Fruit fly (Drosophila melanogaster) whole organism, embryonic: Measurements from ENCODE around the gene sip3.
A peak's percentile ranks its signal among the peaks of the same experiment; 100 is the strongest.

Experiments used
- Aef1 ChIP-seq: fragments of 200-800 bp; sonication (Bioruptor generic); IDR thresholded peaks from 3 replicates; pipeline ENCODE4 v1.3.6; 2022; ENCODE audit warnings: missing biosample characterization, missing genetic modification characterization
- Asciz ChIP-seq: fragments of 200-800 bp; sonication (Bioruptor generic); optimal IDR thresholded peaks from 2 replicates; lab custom pipeline; 2017; ENCODE audit warnings: missing biosample characterization, mild to moderate bottlenecking, missing genetic modification characterization, missing genetic modification reagents
- BEAF-32 ChIP-seq: fragments of 200-800 bp; sonication (Bioruptor generic); optimal IDR thresholded peaks from 3 replicates; lab custom pipeline; 2017; ENCODE audit warnings: missing biosample characterization, missing genetic modification characterization, mild to moderate bottlenecking, moderate library complexity, missing genetic modification reagents
- CG10543 ChIP-seq: fragments of 200-800 bp; sonication (Bioruptor generic); optimal IDR thresholded peaks from 3 replicates; lab custom pipeline; 2017; ENCODE audit warnings: missing biosample characterization, mild to moderate bottlenecking, missing genetic modification characterization, moderate library complexity
- CG10959 ChIP-seq: fragments of 200-800 bp; sonication (Bioruptor generic); IDR thresholded peaks from 2 replicates; pipeline ENCODE4 v1.3.6; 2022; ENCODE audit warnings: missing biosample characterization, missing genetic modification characterization
- CG11398 ChIP-seq: fragments of 200-800 bp; sonication (Bioruptor generic); optimal IDR thresholded peaks from 2 replicates; lab custom pipeline; 2016; ENCODE audit warnings: missing biosample characterization, missing genetic modification characterization
- CG12659 ChIP-seq: fragments of 200-800 bp; sonication (Bioruptor generic); optimal IDR thresholded peaks from 3 replicates; lab custom pipeline; 2017; ENCODE audit warnings: mild to moderate bottlenecking, missing biosample characterization, missing genetic modification reagents, missing genetic modification characterization
- CG13123 ChIP-seq: fragments of 200-800 bp; sonication (Bioruptor generic); optimal IDR thresholded peaks from 2 replicates; lab custom pipeline; 2016; ENCODE audit warnings: missing biosample characterization, missing genetic modification characterization
- CG13287 ChIP-seq: fragments of 200-800 bp; sonication (Bioruptor generic); IDR thresholded peaks from 2 replicates; pipeline ENCODE4 v1.3.6; 2022; ENCODE audit warnings: missing biosample characterization, missing genetic modification characterization; ENCODE audit not compliant: partially characterized antibody
- CG14860 ChIP-seq: fragments of 200-800 bp; sonication (Bioruptor generic); IDR thresholded peaks from 3 replicates; pipeline ENCODE4 v1.3.6; 2022; ENCODE audit warnings: missing biosample characterization, missing genetic modification characterization; ENCODE audit not compliant: partially characterized antibody
- CG15479 ChIP-seq: fragments of 200-800 bp; sonication (Bioruptor generic); optimal IDR thresholded peaks from 3 replicates; lab custom pipeline; 2019; ENCODE audit warnings: missing biosample characterization, mild to moderate bottlenecking, missing genetic modification characterization, moderate library complexity
- CG15601 ChIP-seq: fragments of 200-800 bp; sonication (Bioruptor generic); optimal IDR thresholded peaks from 3 replicates; lab custom pipeline; 2019; ENCODE audit warnings: missing biosample characterization, mild to moderate bottlenecking, missing genetic modification characterization, moderate library complexity
- CG17802 ChIP-seq: fragments of 200-800 bp; sonication (Bioruptor generic); optimal IDR thresholded peaks from 2 replicates; lab custom pipeline; 2018; ENCODE audit warnings: missing biosample characterization, mild to moderate bottlenecking, missing genetic modification characterization, moderate library complexity
- CG1792 ChIP-seq: fragments of 200-800 bp; sonication (Bioruptor generic); optimal IDR thresholded peaks from 2 replicates; lab custom pipeline; 2016; ENCODE audit warnings: missing biosample characterization, missing genetic modification characterization
- CG18764 ChIP-seq: fragments of 200-800 bp; sonication (Bioruptor generic); optimal IDR thresholded peaks from 3 replicates; lab custom pipeline; 2016; ENCODE audit warnings: missing biosample characterization, missing genetic modification characterization
- CG2202 ChIP-seq: fragments of 200-800 bp; sonication (Bioruptor generic); optimal IDR thresholded peaks from 2 replicates; lab custom pipeline; 2018; ENCODE audit warnings: missing biosample characterization, mild to moderate bottlenecking, missing genetic modification characterization
- CG2889 ChIP-seq: fragments of 200-800 bp; sonication (Bioruptor generic); IDR thresholded peaks from 3 replicates; pipeline ENCODE4 v1.3.6; 2022; ENCODE audit warnings: missing biosample characterization, missing genetic modification characterization
- CG32772 ChIP-seq: fragments of 200-800 bp; sonication (Bioruptor generic); IDR thresholded peaks from 2 replicates; pipeline ENCODE4 v1.3.6; 2022; ENCODE audit warnings: missing biosample characterization, missing genetic modification characterization
- CG5245 ChIP-seq: fragments of 200-800 bp; sonication (Bioruptor generic); optimal IDR thresholded peaks from 3 replicates; lab custom pipeline; 2016; ENCODE audit warnings: missing biosample characterization, missing genetic modification characterization
- CG7745 ChIP-seq: fragments of 200-800 bp; sonication (Bioruptor generic); optimal IDR thresholded peaks from 2 replicates; lab custom pipeline; 2018; ENCODE audit warnings: missing biosample characterization, mild to moderate bottlenecking, missing genetic modification characterization, moderate library complexity
- CG7928 ChIP-seq: fragments of 200-800 bp; sonication (Bioruptor generic); optimal IDR thresholded peaks from 2 replicates; lab custom pipeline; 2017; ENCODE audit warnings: missing biosample characterization, mild to moderate bottlenecking, missing genetic modification characterization
- CG7963 ChIP-seq: fragments of 200-800 bp; sonication (Bioruptor generic); IDR thresholded peaks from 3 replicates; pipeline ENCODE4 v1.3.6; 2022; ENCODE audit warnings: missing biosample characterization, missing genetic modification characterization; ENCODE audit not compliant: partially characterized antibody
- CG8281 ChIP-seq: fragments of 200-800 bp; sonication (Bioruptor generic); optimal IDR thresholded peaks from 2 replicates; lab custom pipeline; 2018; ENCODE audit warnings: missing biosample characterization, mild to moderate bottlenecking, missing genetic modification characterization, moderate library complexity
- CG8765 ChIP-seq: fragments of 200-800 bp; sonication (Bioruptor generic); IDR thresholded peaks from 2 replicates; pipeline ENCODE4 v1.3.6; 2022; ENCODE audit warnings: missing biosample characterization, missing genetic modification characterization
- CG9932 ChIP-seq: fragments of 200-800 bp; sonication (Bioruptor generic); IDR thresholded peaks from 2 replicates; pipeline ENCODE4 v1.3.6; 2022; ENCODE audit warnings: missing biosample characterization, missing genetic modification characterization
- Doc3 ChIP-seq: fragments of 200-800 bp; sonication (Bioruptor generic); IDR thresholded peaks from 3 replicates; pipeline ENCODE4 v1.3.6; 2022; ENCODE audit warnings: missing biosample characterization, missing genetic modification characterization; ENCODE audit not compliant: partially characterized antibody
- E2f2 ChIP-seq: fragments of 200-800 bp; sonication (Bioruptor generic); IDR thresholded peaks from 2 replicates; pipeline ENCODE4 v1.3.6; 2022; ENCODE audit warnings: missing biosample characterization, missing genetic modification characterization
- Fer1 ChIP-seq: fragments of 200-800 bp; sonication (Bioruptor generic); optimal IDR thresholded peaks from 2 replicates; lab custom pipeline; 2017; ENCODE audit warnings: missing biosample characterization, mild to moderate bottlenecking, missing genetic modification characterization
- Lpt ChIP-seq: fragments of >200 bp; optimal IDR thresholded peaks from 2 replicates; lab custom pipeline; 2018; ENCODE audit warnings: missing biosample characterization, missing genetic modification characterization
- Mes4 ChIP-seq: fragments of 200-800 bp; sonication (Bioruptor generic); optimal IDR thresholded peaks from 2 replicates; lab custom pipeline; 2016; ENCODE audit warnings: missing biosample characterization, missing genetic modification characterization
- Oli ChIP-seq: fragments of 200-800 bp; sonication (Bioruptor generic); optimal IDR thresholded peaks from 2 replicates; lab custom pipeline; 2018; ENCODE audit warnings: missing biosample characterization, mild to moderate bottlenecking, missing genetic modification characterization, moderate library complexity
- Optix ChIP-seq: fragments of 200-800 bp; sonication (Bioruptor generic); IDR thresholded peaks from 3 replicates; pipeline ENCODE4 v1.3.6; 2022; ENCODE audit warnings: missing biosample characterization, missing genetic modification characterization
- PHDP ChIP-seq: fragments of 200-800 bp; sonication (Bioruptor generic); optimal IDR thresholded peaks from 3 replicates; lab custom pipeline; 2018; ENCODE audit warnings: missing biosample characterization, mild to moderate bottlenecking, missing genetic modification characterization, moderate library complexity
- Usf ChIP-seq: fragments of 200-800 bp; sonication (Bioruptor generic); optimal IDR thresholded peaks from 2 replicates; lab custom pipeline; 2017; ENCODE audit warnings: missing genotype, missing biosample characterization, missing genetic modification characterization
- Vsx1 ChIP-seq: fragments of 200-800 bp; sonication (Bioruptor generic); optimal IDR thresholded peaks from 2 replicates; lab custom pipeline; 2017; ENCODE audit warnings: missing biosample characterization, mild to moderate bottlenecking, missing genetic modification characterization, missing genetic modification reagents
- Xrp1 ChIP-seq: fragments of 200-800 bp; sonication (Bioruptor generic); IDR thresholded peaks from 2 replicates; pipeline ENCODE4 v1.3.6; 2022; ENCODE audit warnings: missing biosample characterization, missing genetic modification characterization
- amos ChIP-seq: fragments of 200-800 bp; sonication (Bioruptor generic); IDR thresholded peaks from 2 replicates; pipeline ENCODE4 v1.3.6; 2022; ENCODE audit warnings: missing biosample characterization, missing genetic modification characterization; ENCODE audit not compliant: partially characterized antibody
- aop ChIP-seq: fragments of 200-800 bp; sonication (Bioruptor generic); IDR thresholded peaks from 2 replicates; pipeline ENCODE4 v1.3.6; 2022; ENCODE audit warnings: missing biosample characterization, missing genetic modification characterization
- ash1 ChIP-seq: fragments of 200-800 bp; sonication (Bioruptor generic); optimal IDR thresholded peaks from 2 replicates; lab custom pipeline; 2018; ENCODE audit warnings: missing biosample characterization, mild to moderate bottlenecking, missing genetic modification characterization
- az2 ChIP-seq: fragments of 200-800 bp; sonication (Bioruptor generic); optimal IDR thresholded peaks from 3 replicates; lab custom pipeline; 2016; ENCODE audit warnings: missing biosample characterization, missing genetic modification characterization
- chm ChIP-seq: fragments of 200-800 bp; sonication (Bioruptor generic); IDR thresholded peaks from 2 replicates; pipeline ENCODE4 v1.3.6; 2022; ENCODE audit warnings: missing biosample characterization, missing genetic modification characterization
- esg ChIP-seq: fragments of 200-800 bp; sonication (Bioruptor generic); conservative IDR thresholded peaks from 2 replicates; pipeline ENCODE4 v1.3.6; 2022; ENCODE audit warnings: missing biosample characterization, missing genetic modification characterization
- fd3F ChIP-seq: fragments of 200-800 bp; sonication (Bioruptor generic); optimal IDR thresholded peaks from 2 replicates; lab custom pipeline; 2018; ENCODE audit warnings: missing biosample characterization, mild to moderate bottlenecking, missing genetic modification characterization, moderate library complexity
- gce ChIP-seq: fragments of 200-800 bp; sonication (Bioruptor generic); IDR thresholded peaks from 3 replicates; pipeline ENCODE4 v1.3.6; 2022; ENCODE audit warnings: missing biosample characterization, missing genetic modification characterization
- grau ChIP-seq: fragments of 200-800 bp; optimal IDR thresholded peaks from 3 replicates; lab custom pipeline; 2019; ENCODE audit warnings: missing biosample characterization, mild to moderate bottlenecking, missing genetic modification characterization, moderate library complexity
- lab ChIP-seq: fragments of 200-800 bp; sonication (Bioruptor generic); optimal IDR thresholded peaks from 3 replicates; lab custom pipeline; 2017; ENCODE audit warnings: missing biosample characterization, missing genetic modification characterization, mild to moderate bottlenecking, moderate library complexity, missing genetic modification reagents
- mam ChIP-seq: fragments of 200-800 bp; sonication (Bioruptor generic); optimal IDR thresholded peaks from 3 replicates; lab custom pipeline; 2016; ENCODE audit warnings: missing biosample characterization, missing genetic modification characterization
- trem ChIP-seq: fragments of 200-800 bp; optimal IDR thresholded peaks from 3 replicates; lab custom pipeline; 2019; ENCODE audit warnings: missing biosample characterization, mild to moderate bottlenecking, missing genetic modification characterization, moderate library complexity

The sip3 gene

dm6 chr3R:31743279-31743678, 28.7 kb upstream of the sip3 start, which contains the start of gene Tbca (continued):
- TF ChIP-seq grau (tag; lab: Kevin White, UChicago) (no peak), CG2202 (tag; lab: Kevin White, UChicago) (no peak), CG32772 (GFP tag; lab: Robert Waterston, UW) (peak; percentile 70; the same call in 1 of the 2 replicates), trem (peak; percentile 34), Asciz (no peak), BEAF-32 (peak; percentile 68), CG13287 (GFP tag; lab: Robert Waterston, UW) (peak; percentile 72), Aef1 (peak; percentile 32; the same call in 1 of the 3 replicates)
- TF ChIP-seq, all 482 proteins: peak for 58

- TF ChIP-seq CG7745 (tag; lab: Kevin White, UChicago): no peak
- peak; percentile 23 for TF ChIP-seq CG18764
- TF ChIP-seq fd3F (GFP tag; lab: Kevin White, UChicago): no peak
- no peak for TF ChIP-seq ash1 (GFP tag; lab: Kevin White, UChicago)
- TF ChIP-seq CG10959: no peak
- TF ChIP-seq CG11398 (GFP tag; lab: Kevin White, UChicago): no peak
- TF ChIP-seq CG17802: peak; percentile 12
- TF ChIP-seq CG8765: no peak
- peak; percentile 45 for TF ChIP-seq az2 (GFP tag; lab: Kevin White, UChicago)
- TF ChIP-seq CG13123 (GFP tag; lab: Kevin White, UChicago): no peak
- TF ChIP-seq CG15601 (tag; lab: Kevin White, UChicago): peak; percentile 32
- no peak for TF ChIP-seq amos (GFP tag; lab: Robert Waterston, UW)
- no peak for TF ChIP-seq lab (GFP tag; lab: Kevin White, UChicago)
- no peak for TF ChIP-seq CG7928 (GFP tag; lab: Kevin White, UChicago)
- TF ChIP-seq Mes4 (GFP tag; lab: Kevin White, UChicago): no peak
- no peak for TF ChIP-seq aop (GFP tag; lab: Robert Waterston, UW)
- 0 out of 2 replicates have a peak, but pooled peaks have one; percentile 15 for TF ChIP-seq esg (GFP tag; lab: Robert Waterston, UW)
- no peak for TF ChIP-seq CG15479 (GFP tag; lab: Kevin White, UChicago)
- TF ChIP-seq Fer1 (GFP tag; lab: Kevin White, UChicago): peak; percentile 50
- no peak for TF ChIP-seq Lpt (GFP tag; lab: Kevin White, UChicago)
- TF ChIP-seq Usf: no peak
- TF ChIP-seq chm (GFP tag; lab: Robert Waterston, UW): 0 out of 2 replicates have a peak, but pooled peaks have one; percentile 39
- TF ChIP-seq Oli (tag; lab: Kevin White, UChicago): peak; percentile 25
- no peak for TF ChIP-seq CG7963 (GFP tag; lab: Robert Waterston, UW)
- peak; percentile 48; the same call in 1 of the 2 replicates for TF ChIP-seq CG9932 (GFP tag; lab: Robert Waterston, UW)
- no peak for TF ChIP-seq CG1792
- no peak for TF ChIP-seq CG5245 (GFP tag; lab: Kevin White, UChicago)
- TF ChIP-seq CG14860 (GFP tag; lab: Robert Waterston, UW): no peak
- no peak for TF ChIP-seq CG8281 (tag; lab: Kevin White, UChicago)
- no peak for TF ChIP-seq CG2889
- TF ChIP-seq Xrp1 (GFP tag; lab: Robert Waterston, UW): peak; percentile 66
- TF ChIP-seq gce: 0 out of 3 replicates have a peak, but pooled peaks have one; percentile 21
- no peak for TF ChIP-seq Vsx1 (GFP tag; lab: Kevin White, UChicago)
- TF ChIP-seq E2f2 (GFP tag; lab: Robert Waterston, UW): no peak
- TF ChIP-seq CG12659 (GFP tag; lab: Kevin White, UChicago): peak; percentile 48
- TF ChIP-seq mam: peak; percentile 8
- TF ChIP-seq CG10543 (GFP tag; lab: Kevin White, UChicago): no peak
- peak; percentile 36 for TF ChIP-seq PHDP (tag; lab: Kevin White, UChicago)
- TF ChIP-seq Doc3 (GFP tag; lab: Robert Waterston, UW): no peak
- peak; percentile 65; the same call in 2 of the 3 replicates for TF ChIP-seq Optix
Measured at dm6 chr3R:31744044-31744652, 27.9 kb upstream of the sip3 start, which contains the start of gene CG1896. CG1896 (plus strand) TSS chr3R:31744282.
